Worm (Caenorhabditis elegans) whole organism, L4 larva: ENCODE data around the gene srg-41.

Experiments
- F26F4.8 ChIP-seq: fragments of 200-800 bp; sonication (Bioruptor generic); conservative IDR thresholded peaks from 2 replicates; pipeline ENCODE4 v1.3.6; 2022; ENCODE audit warnings: missing genetic modification characterization, missing compliant biosample characterization
- R02D3.7 ChIP-seq: fragments of 150-350 bp; sonication (generic microtip); optimal IDR thresholded peaks from 3 replicates; lab custom pipeline; 2014; ENCODE audit warnings: missing biosample characterization, missing genetic modification characterization
- Y105C5A.15 ChIP-seq: fragments of 200-800 bp; sonication (Bioruptor generic); IDR thresholded peaks from 2 replicates; pipeline ENCODE4 v1.3.6; 2022; ENCODE audit warnings: missing genetic modification characterization, missing compliant biosample characterization
- ama-1 ChIP-seq: fragments of 150-350 bp; optimal IDR thresholded peaks from 2 replicates; lab custom pipeline; 2014; ENCODE audit warnings: inconsistent platforms, mixed read lengths
- ceh-20 ChIP-seq: fragments of 200-800 bp; sonication (Bioruptor generic); IDR thresholded peaks from 2 replicates; pipeline ENCODE4 v1.3.6; 2022; ENCODE audit warnings: missing genetic modification reagents, missing genetic modification characterization, missing compliant biosample characterization
- ceh-82 ChIP-seq: sonication (generic microtip); optimal IDR thresholded peaks from 2 replicates; lab custom pipeline; 2017; ENCODE audit warnings: missing biosample characterization, missing genetic modification characterization
- daf-12 ChIP-seq: fragments of 150-350 bp; optimal IDR thresholded peaks from 2 replicates; lab custom pipeline; 2014; ENCODE audit warnings: missing biosample characterization, missing genetic modification reagents, missing genetic modification characterization
- dmd-9 ChIP-seq: fragments of 200-800 bp; sonication (Bioruptor generic); IDR thresholded peaks from 2 replicates; pipeline ENCODE4 v1.3.6; 2022; ENCODE audit warnings: missing genetic modification reagents, missing genetic modification characterization, missing compliant biosample characterization
- duxl-1 ChIP-seq: sonication (generic microtip); optimal IDR thresholded peaks from 2 replicates; lab custom pipeline; 2016; ENCODE audit warnings: mild to moderate bottlenecking, missing genetic modification characterization, moderate library complexity, missing compliant biosample characterization; ENCODE audit not compliant: poor library complexity
- egl-27 ChIP-seq: sonication (generic microtip); optimal IDR thresholded peaks from 3 replicates; lab custom pipeline; 2017; ENCODE audit warnings: missing biosample characterization, missing genetic modification reagents, missing genetic modification characterization
- fos-1 ChIP-seq: fragments of 150-350 bp; optimal IDR thresholded peaks from 2 replicates; lab custom pipeline; 2014; ENCODE audit warnings: missing biosample characterization, missing genetic modification characterization
- hlh-11 ChIP-seq: fragments of 200-800 bp; sonication (Bioruptor generic); optimal IDR thresholded peaks from 2 replicates; lab custom pipeline; 2018; ENCODE audit warnings: mild to moderate bottlenecking, missing genetic modification characterization, missing compliant biosample characterization
- hmg-1.1 ChIP-seq: fragments of 200-800 bp; sonication (Bioruptor generic); IDR thresholded peaks from 2 replicates; pipeline ENCODE4 v1.3.6; 2022; ENCODE audit warnings: missing genetic modification reagents, missing genetic modification characterization, missing compliant biosample characterization
- lin-15B ChIP-seq: fragments of 150-350 bp; sonication (generic microtip); optimal IDR thresholded peaks from 3 replicates; lab custom pipeline; 2014; ENCODE audit warnings: missing biosample characterization, missing genetic modification characterization
- lin-29 ChIP-seq: fragments of 200-800 bp; sonication (Bioruptor generic); IDR thresholded peaks from 2 replicates; pipeline ENCODE4 v1.3.6; 2022; ENCODE audit warnings: missing genetic modification reagents, missing genetic modification characterization, missing compliant biosample characterization
- lin-38 ChIP-seq: fragments of 200-800 bp; sonication (Bioruptor generic); IDR thresholded peaks from 2 replicates; pipeline ENCODE4 v1.3.6; 2022; ENCODE audit warnings: missing genetic modification reagents, missing genetic modification characterization, missing compliant biosample characterization
- lin-39 ChIP-seq: fragments of 150-350 bp; optimal IDR thresholded peaks from 2 replicates; lab custom pipeline; 2014; ENCODE audit warnings: missing biosample characterization, missing genetic modification reagents, missing genetic modification characterization
- lsy-2 ChIP-seq, 2 experiments: fragments of 150-350 bp in 1 of 2; sonication (generic microtip) in 1 of 2; optimal IDR thresholded peaks; 2 replicates each; lab custom pipeline; 2014 to 2017; ENCODE audit warnings: missing biosample characterization in 2 of 2, missing genetic modification characterization in 2 of 2
- mdl-1 ChIP-seq, 2 experiments: fragments of 150-350 bp in 1 of 2; sonication (generic microtip) in 1 of 2; optimal IDR thresholded peaks; 2 replicates each; lab custom pipeline; 2014 to 2017; ENCODE audit warnings: missing biosample characterization in 2 of 2, missing genetic modification characterization in 2 of 2
- mes-2 ChIP-seq: sonication (generic microtip); optimal IDR thresholded peaks from 2 replicates; lab custom pipeline; 2016; ENCODE audit warnings: missing genotype, mild to moderate bottlenecking, missing genetic modification characterization, missing compliant biosample characterization; ENCODE audit not compliant: poor library complexity, severe bottlenecking
- mxl-2 ChIP-seq: fragments of 200-800 bp; sonication (Bioruptor generic); conservative IDR thresholded peaks from 2 replicates; pipeline ENCODE4 v1.3.6; 2022; ENCODE audit warnings: missing genetic modification reagents, missing genetic modification characterization, missing compliant biosample characterization
- mxl-3 ChIP-seq: fragments of 200-800 bp; sonication (Bioruptor generic); optimal IDR thresholded peaks from 2 replicates; lab custom pipeline; 2018; ENCODE audit warnings: mild to moderate bottlenecking, missing genetic modification characterization, missing compliant biosample characterization
- nhr-102 ChIP-seq: sonication (generic microtip); optimal IDR thresholded peaks from 2 replicates; lab custom pipeline; 2016; ENCODE audit warnings: mild to moderate bottlenecking, missing genetic modification characterization, moderate library complexity, missing compliant biosample characterization
- nhr-111 ChIP-seq: fragments of 200-800 bp; sonication (Bioruptor generic); optimal IDR thresholded peaks from 2 replicates; lab custom pipeline; 2018; ENCODE audit warnings: mild to moderate bottlenecking, missing genetic modification characterization, missing compliant biosample characterization
- nhr-237 ChIP-seq: sonication (generic microtip); optimal IDR thresholded peaks from 2 replicates; lab custom pipeline; 2017; ENCODE audit warnings: missing biosample characterization, missing genetic modification characterization
- nhr-25 ChIP-seq: sonication (generic microtip); optimal IDR thresholded peaks from 2 replicates; lab custom pipeline; 2017; ENCODE audit warnings: missing genetic modification characterization, mild to moderate bottlenecking, missing compliant biosample characterization, antibody characterized with exemption, moderate library complexity, borderline replicate concordance; ENCODE audit not compliant: insufficient read depth
- nhr-6 ChIP-seq: fragments of 150-350 bp; optimal IDR thresholded peaks from 2 replicates; lab custom pipeline; 2014; ENCODE audit warnings: missing biosample characterization, missing genetic modification characterization
- nhr-76 ChIP-seq: fragments of 150-350 bp; optimal IDR thresholded peaks from 2 replicates; lab custom pipeline; 2014; ENCODE audit warnings: missing biosample characterization, missing genetic modification characterization
- php-3 ChIP-seq: fragments of 200-800 bp; sonication (Bioruptor generic); IDR thresholded peaks from 2 replicates; pipeline ENCODE4 v1.3.6; 2022; ENCODE audit warnings: missing genetic modification reagents, missing genetic modification characterization, missing compliant biosample characterization
- saeg-2 ChIP-seq: fragments of 200-800 bp; sonication (Bioruptor generic); IDR thresholded peaks from 2 replicates; pipeline ENCODE4 v1.3.6; 2022; ENCODE audit warnings: missing genetic modification reagents, missing genetic modification characterization, missing compliant biosample characterization
- snpc-4 ChIP-seq: fragments of 150-350 bp; optimal IDR thresholded peaks from 2 replicates; lab custom pipeline; 2014; ENCODE audit warnings: missing biosample characterization, missing genetic modification characterization
- spr-1 ChIP-seq: sonication (generic microtip); optimal IDR thresholded peaks from 2 replicates; lab custom pipeline; 2016; ENCODE audit warnings: mild to moderate bottlenecking, missing genetic modification characterization, missing compliant biosample characterization
- unc-62 ChIP-seq, 3 experiments: fragments of 150-350 bp in 1 of 3; sonication (generic microtip); optimal IDR thresholded peaks in 2 of 3; peaks in 1 of 3; 1 replicate in 1 of 3; 2 replicates in 2 of 3; lab custom pipeline; 2014 to 2017; ENCODE audit warnings: missing biosample characterization in 3 of 3, missing genetic modification characterization in 3 of 3, missing genetic modification reagents in 3 of 3, missing genotype in 1 of 3
- zag-1 ChIP-seq: fragments of 150-350 bp; optimal IDR thresholded peaks from 2 replicates; lab custom pipeline; 2014; ENCODE audit warnings: missing biosample characterization, missing genetic modification characterization
- zfp-2 ChIP-seq: sonication (generic microtip); optimal IDR thresholded peaks from 2 replicates; lab custom pipeline; 2016; ENCODE audit warnings: mild to moderate bottlenecking, missing genetic modification characterization, missing compliant biosample characterization
- zfp-3 ChIP-seq: fragments of 200-800 bp; sonication (Bioruptor generic); conservative IDR thresholded peaks from 2 replicates; pipeline ENCODE4 v1.3.6; 2022; ENCODE audit warnings: missing genetic modification reagents, missing genetic modification characterization, missing compliant biosample characterization
- zip-2 ChIP-seq: fragments of 150-350 bp; optimal IDR thresholded peaks from 2 replicates; lab custom pipeline; 2014; ENCODE audit warnings: missing biosample characterization, missing genetic modification characterization
- ztf-11 ChIP-seq: fragments of 150-350 bp; optimal IDR thresholded peaks from 2 replicates; lab custom pipeline; 2014; ENCODE audit warnings: missing biosample characterization, missing genetic modification characterization

srg-41 gene

ce11 chrV:11157947-11158346, 3.7 kb downstream of the srg-41 start, which contains the start of gene srg-42:
srg-42 (minus strand) TSS chrV:11158047.
- TF ChIP-seq nhr-6 (tag; lab: Kevin White, UChicago) (no peak), ceh-20 (GFP tag; lab: Robert Waterston, UW) (no peak), lsy-2 (tag; optimal IDR thresholded peaks at IDR 0.05; lab: Kevin White, UChicago) (no peak), Y105C5A.15 (GFP tag; lab: Robert Waterston, UW) (no peak), daf-12 (tag; lab: Kevin White, UChicago) (no peak), mxl-3 (GFP tag; lab: Kevin White, UChicago) (no peak), nhr-237 (tag; lab: Kevin White, UChicago) (no peak), nhr-25 (tag; lab: Kevin White, UChicago) (no peak), lin-39 (tag; lab: Kevin White, UChicago) (no peak)
- TF ChIP-seq, all 104 proteins: peak for 0

- no peak for TF ChIP-seq lin-29 (GFP tag; lab: Robert Waterston, UW)
- TF ChIP-seq mes-2 (tag; lab: Kevin White, UChicago): no peak
- no peak for TF ChIP-seq zfp-2 (tag; lab: Kevin White, UChicago)
- no peak for TF ChIP-seq nhr-102 (tag; lab: Kevin White, UChicago)
- TF ChIP-seq hlh-11 (tag; lab: Kevin White, UChicago): no peak
- TF ChIP-seq lin-15B (tag; lab: Kevin White, UChicago): no peak
- no peak for TF ChIP-seq snpc-4 (tag; lab: Kevin White, UChicago)
- TF ChIP-seq zip-2 (tag; lab: Kevin White, UChicago): no peak
- TF ChIP-seq saeg-2 (GFP tag; lab: Robert Waterston, UW): no peak
- TF ChIP-seq zag-1 (tag; lab: Kevin White, UChicago): no peak
Observed at ce11 chrV:11156589-11156988, 5.1 kb downstream of the srg-41 start.

ce11 chrV:11155553-11155952, 6.1 kb downstream of the srg-41 start, which contains the start of gene srg-38:
srg-38 (minus strand) TSS chrV:11155653.
- TF ChIP-seq duxl-1 (tag; lab: Kevin White, UChicago) (no peak), nhr-111 (GFP tag; lab: Kevin White, UChicago) (no peak)

ce11 chrV:11152333-11152732, 9.4 kb downstream of the srg-41 start, which contains the start of gene srg-39:
srg-39 (minus strand) TSS chrV:11152433.
- TF ChIP-seq lin-29 (GFP tag; lab: Robert Waterston, UW) (no peak), R02D3.7 (tag; lab: Kevin White, UChicago) (no peak), mxl-3 (GFP tag; lab: Kevin White, UChicago) (no peak), snpc-4 (tag; lab: Kevin White, UChicago) (no peak), hmg-1.1 (no peak), zfp-3 (GFP tag; lab: Robert Waterston, UW) (no peak), fos-1 (tag; lab: Kevin White, UChicago) (no peak), ztf-11 (tag; lab: Kevin White, UChicago) (no peak)

- no peak for TF ChIP-seq nhr-25 (tag; lab: Kevin White, UChicago)
- TF ChIP-seq mxl-2 (GFP tag; lab: Robert Waterston, UW): no peak
- TF ChIP-seq snpc-4 (tag; lab: Kevin White, UChicago): no peak
- no peak for TF ChIP-seq egl-27 (tag; lab: Kevin White, UChicago)
- no peak for TF ChIP-seq unc-62 (GFP tag; optimal IDR thresholded peaks at IDR 0.05 in 1 of 2; lab: Kevin White, UChicago)
- TF ChIP-seq unc-62 (tag; optimal IDR thresholded peaks at IDR 0.05; lab: Kevin White, UChicago): no peak
- no peak for TF ChIP-seq mdl-1 (tag; optimal IDR thresholded peaks at IDR 0.05; lab: Kevin White, UChicago)
- no peak for TF ChIP-seq F26F4.8 (GFP tag; lab: Robert Waterston, UW)
- no peak for TF ChIP-seq R02D3.7 (tag; lab: Kevin White, UChicago)
- TF ChIP-seq dmd-9: no peak
- no peak for TF ChIP-seq ama-1
- TF ChIP-seq ceh-82 (tag; lab: Kevin White, UChicago): no peak
- TF ChIP-seq spr-1 (tag; lab: Kevin White, UChicago): no peak
- no peak for TF ChIP-seq zip-2 (tag; lab: Kevin White, UChicago)
- TF ChIP-seq lin-38 (GFP tag; lab: Robert Waterston, UW): no peak
- TF ChIP-seq nhr-76 (tag; lab: Kevin White, UChicago): no peak
- TF ChIP-seq php-3 (GFP tag; lab: Robert Waterston, UW): no peak
Observed at ce11 chrV:11149405-11149804, 12.3 kb downstream of the srg-41 start, which contains the start of gene T19C4.1. T19C4.1 (plus strand) TSS chrV:11149705.
